Worm (Caenorhabditis elegans): ENCODE measurements around the gene ndus-8.

DNA sequence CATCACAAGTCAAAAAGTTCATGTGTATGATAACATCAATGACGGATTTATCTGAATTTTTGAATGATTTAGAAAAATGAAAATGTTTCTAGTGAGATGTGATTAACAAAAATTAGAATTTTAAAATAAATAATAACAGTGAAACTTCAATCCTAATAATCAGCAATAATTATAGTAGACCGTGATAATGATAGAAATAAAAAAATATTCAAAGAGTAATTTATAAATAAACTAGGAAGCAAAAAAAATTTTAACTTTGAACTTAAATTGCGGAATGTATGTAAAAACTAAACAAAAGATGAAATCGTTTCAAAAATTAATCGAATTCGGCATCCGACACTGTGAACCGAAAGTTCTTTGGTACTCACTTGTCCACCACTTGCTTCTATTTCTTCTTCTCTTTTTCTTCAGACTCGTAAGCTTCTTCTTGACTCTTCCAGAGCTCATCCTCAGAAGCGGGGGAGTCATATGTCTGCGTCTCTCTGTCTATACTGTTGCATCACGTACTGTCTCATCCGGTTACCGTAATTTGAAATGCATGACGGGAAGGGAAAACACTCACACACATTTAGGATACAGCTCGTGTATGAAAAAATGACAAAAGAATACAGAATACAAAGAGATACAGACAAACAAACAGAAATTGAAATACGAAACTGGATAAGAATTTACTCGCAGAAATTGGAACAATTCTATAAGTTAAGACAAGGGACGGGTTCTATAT, 40.9 kb downstream of the ndus-8 start, which contains the start of gene mec-14:
- TF ChIP-seq ztf-4 (tag; optimal IDR thresholded peaks at IDR 0.05) (no peak), nhr-11 (tag; optimal IDR thresholded peaks at IDR 0.05) (no peak), nhr-237 (tag; optimal IDR thresholded peaks at IDR 0.05) (no peak), jun-1 (tag; optimal IDR thresholded peaks at IDR 0.05) (no peak), dpl-1 (GFP tag; optimal IDR thresholded peaks at IDR 0.05) (no peak), ama-1 (optimal IDR thresholded peaks at IDR 0.05) (no peak), fos-1 (tag; optimal IDR thresholded peaks at IDR 0.05) (no peak), mdl-1 (tag; optimal IDR thresholded peaks at IDR 0.05) (no peak), rnt-1 (tag; optimal IDR thresholded peaks at IDR 0.05) (no peak), dsc-1 (tag; optimal IDR thresholded peaks at IDR 0.05) (no peak)

All from whole organism, L1 larva.